Fruit fly (Drosophila melanogaster): Measurements from ENCODE around the gene Dpm3.

dm6 chr3R:13417067-13417595, 14.3 kb upstream of the Dpm3 start:
- TF ChIP-seq Dfd (GFP tag; optimal IDR thresholded peaks at IDR 0.05), result no peak
- no peak for TF ChIP-seq usp (GFP tag; optimal IDR thresholded peaks at IDR 0.05)
- no peak for TF ChIP-seq pan (optimal IDR thresholded peaks at IDR 0.05)
- TF ChIP-seq psq (GFP tag; optimal IDR thresholded peaks at IDR 0.05), result no peak
- no peak for TF ChIP-seq GATAd (GFP tag; optimal IDR thresholded peaks at IDR 0.05)
- TF ChIP-seq Abd-B (GFP tag; optimal IDR thresholded peaks at IDR 0.05), result no peak
- no peak for TF ChIP-seq fru (GFP tag; optimal IDR thresholded peaks at IDR 0.05)
- TF ChIP-seq HLH106 (tag; optimal IDR thresholded peaks at IDR 0.05), result no peak
- TF ChIP-seq tai (GFP tag; optimal IDR thresholded peaks at IDR 0.05), result no peak
- no peak for TF ChIP-seq Myc (optimal IDR thresholded peaks at IDR 0.05)
- TF ChIP-seq OdsH (GFP tag; optimal IDR thresholded peaks at IDR 0.05), result no peak
- TF ChIP-seq Vsx2 (GFP tag; optimal IDR thresholded peaks at IDR 0.05; ENCODE audit: partially characterized antibody), result no peak
- no peak for TF ChIP-seq brk (GFP tag; optimal IDR thresholded peaks at IDR 0.05)

Data from whole organism, wandering third instar larva.